Worm (Caenorhabditis elegans) whole organism, late embryonic: ENCODE measurements around the gene ceh-36.

Source experiments
- C08G9.2 ChIP-seq: sonication (generic microtip); optimal IDR thresholded peaks from 2 replicates; lab custom pipeline; 2016; ENCODE audit warnings: mild to moderate bottlenecking, missing genetic modification characterization, moderate library complexity, missing compliant biosample characterization
- F13H6.1 ChIP-seq: sonication (generic microtip); optimal IDR thresholded peaks from 2 replicates; lab custom pipeline; 2016; ENCODE audit warnings: missing genetic modification characterization, missing compliant biosample characterization
- K09A11.1 ChIP-seq: sonication (generic microtip); optimal IDR thresholded peaks from 2 replicates; lab custom pipeline; 2017; ENCODE audit warnings: antibody characterized with exemption, mild to moderate bottlenecking, missing genetic modification characterization, missing compliant biosample characterization; ENCODE audit not compliant: insufficient read depth
- Y22D7AL.16 ChIP-seq: sonication (generic microtip); optimal IDR thresholded peaks from 2 replicates; lab custom pipeline; 2016; ENCODE audit warnings: missing genetic modification characterization, missing compliant biosample characterization
- ceh-14 ChIP-seq: sonication (generic microtip); optimal IDR thresholded peaks from 2 replicates; lab custom pipeline; 2016; ENCODE audit warnings: missing genotype, missing genetic modification characterization, missing compliant biosample characterization
- ceh-18 ChIP-seq: sonication (generic microtip); optimal IDR thresholded peaks from 2 replicates; lab custom pipeline; 2016; ENCODE audit warnings: missing genetic modification characterization, missing compliant biosample characterization
- ceh-19 ChIP-seq: fragments of 200-800 bp; sonication (Bioruptor generic); optimal IDR thresholded peaks from 2 replicates; lab custom pipeline; 2018; ENCODE audit warnings: mild to moderate bottlenecking, missing genetic modification characterization, missing compliant biosample characterization
- ceh-30 ChIP-seq: fragments of 150-350 bp; optimal IDR thresholded peaks from 2 replicates; lab custom pipeline; 2014; ENCODE audit warnings: missing biosample characterization, missing genetic modification characterization
- ceh-31 ChIP-seq: sonication (generic microtip); optimal IDR thresholded peaks from 2 replicates; lab custom pipeline; 2016; ENCODE audit warnings: missing genetic modification characterization, missing compliant biosample characterization
- ceh-34 ChIP-seq: sonication (generic microtip); optimal IDR thresholded peaks from 2 replicates; lab custom pipeline; 2016; ENCODE audit warnings: mild to moderate bottlenecking, missing genetic modification characterization, missing compliant biosample characterization
- ceh-45 ChIP-seq: fragments of 200-800 bp; sonication (Bioruptor generic); IDR thresholded peaks from 2 replicates; pipeline ENCODE4 v1.3.6; 2022; ENCODE audit warnings: missing genetic modification reagents, missing genetic modification characterization, missing compliant biosample characterization
- ceh-48 ChIP-seq: sonication (generic microtip); optimal IDR thresholded peaks from 2 replicates; lab custom pipeline; 2016; ENCODE audit warnings: missing genetic modification characterization, inconsistent platforms, missing compliant biosample characterization
- ceh-9 ChIP-seq: sonication (generic microtip); optimal IDR thresholded peaks from 2 replicates; lab custom pipeline; 2016; ENCODE audit warnings: mild to moderate bottlenecking, missing genetic modification characterization, inconsistent platforms, missing compliant biosample characterization
- che-1 ChIP-seq: sonication (generic microtip); optimal IDR thresholded peaks from 2 replicates; lab custom pipeline; 2016; ENCODE audit warnings: mild to moderate bottlenecking, missing genetic modification characterization, missing compliant biosample characterization
- dmd-4 ChIP-seq: sonication (generic microtip); optimal IDR thresholded peaks from 2 replicates; lab custom pipeline; 2016; ENCODE audit warnings: borderline replicate concordance, missing genetic modification characterization, missing compliant biosample characterization
- dve-1 ChIP-seq: sonication (generic microtip); optimal IDR thresholded peaks from 2 replicates; lab custom pipeline; 2017; ENCODE audit warnings: antibody characterized with exemption, mild to moderate bottlenecking, missing genetic modification characterization, missing compliant biosample characterization
- elt-2 ChIP-seq: sonication (generic microtip); optimal IDR thresholded peaks from 2 replicates; lab custom pipeline; 2016; ENCODE audit warnings: missing genetic modification reagents, missing genetic modification characterization, missing compliant biosample characterization
- ets-4 ChIP-seq: sonication (generic microtip); optimal IDR thresholded peaks from 2 replicates; lab custom pipeline; 2016; ENCODE audit warnings: missing genetic modification characterization, missing compliant biosample characterization
- fkh-6 ChIP-seq: sonication (generic microtip); optimal IDR thresholded peaks from 2 replicates; lab custom pipeline; 2016; ENCODE audit warnings: missing genetic modification characterization, missing compliant biosample characterization
- hlh-13 ChIP-seq: fragments of 200-800 bp; sonication (Bioruptor generic); optimal IDR thresholded peaks from 2 replicates; lab custom pipeline; 2018; ENCODE audit warnings: mild to moderate bottlenecking, missing genetic modification characterization, missing compliant biosample characterization
- hlh-15 ChIP-seq: sonication (generic microtip); optimal IDR thresholded peaks from 2 replicates; lab custom pipeline; 2016; ENCODE audit warnings: missing genetic modification characterization, missing compliant biosample characterization
- hlh-30 ChIP-seq: sonication (generic microtip); optimal IDR thresholded peaks from 2 replicates; lab custom pipeline; 2017; ENCODE audit warnings: antibody characterized with exemption, missing genetic modification characterization, missing compliant biosample characterization; ENCODE audit not compliant: insufficient read depth
- hlh-6 ChIP-seq: sonication (generic microtip); optimal IDR thresholded peaks from 2 replicates; lab custom pipeline; 2016; ENCODE audit warnings: missing genotype, missing genetic modification characterization, missing compliant biosample characterization
- mec-3 ChIP-seq: sonication (generic microtip); optimal IDR thresholded peaks from 2 replicates; lab custom pipeline; 2016; ENCODE audit warnings: borderline replicate concordance, missing genetic modification characterization, missing compliant biosample characterization
- nfya-1 ChIP-seq: sonication (generic microtip); optimal IDR thresholded peaks from 2 replicates; lab custom pipeline; 2017; ENCODE audit warnings: missing genetic modification characterization, mild to moderate bottlenecking, missing compliant biosample characterization, antibody characterized with exemption, moderate library complexity
- odd-2 ChIP-seq: sonication (generic microtip); optimal IDR thresholded peaks from 2 replicates; lab custom pipeline; 2017; ENCODE audit warnings: antibody characterized with exemption, mild to moderate bottlenecking, missing genetic modification characterization, missing compliant biosample characterization
- pha-2 ChIP-seq: sonication (generic microtip); optimal IDR thresholded peaks from 2 replicates; lab custom pipeline; 2017; ENCODE audit warnings: mild to moderate bottlenecking, missing genetic modification characterization, missing compliant biosample characterization
- pha-4 ChIP-seq: fragments of 150-350 bp; optimal IDR thresholded peaks from 2 replicates; lab custom pipeline; 2018; ENCODE audit warnings: missing biosample characterization, missing genetic modification reagents, missing genetic modification characterization
- pqm-1 ChIP-seq: sonication (generic microtip); optimal IDR thresholded peaks from 2 replicates; lab custom pipeline; 2016; ENCODE audit warnings: missing genetic modification characterization, missing compliant biosample characterization
- pros-1 ChIP-seq: fragments of 150-350 bp; optimal IDR thresholded peaks from 2 replicates; lab custom pipeline; 2014; ENCODE audit warnings: missing biosample characterization, missing genetic modification reagents, missing genetic modification characterization
- sox-2 ChIP-seq: fragments of 200-800 bp; sonication (Bioruptor generic); IDR thresholded peaks from 2 replicates; pipeline ENCODE4 v1.3.6; 2022; ENCODE audit warnings: missing genetic modification reagents, missing genetic modification characterization, missing compliant biosample characterization
- sox-4 ChIP-seq: sonication (generic microtip); optimal IDR thresholded peaks from 2 replicates; lab custom pipeline; 2017; ENCODE audit warnings: mild to moderate bottlenecking, missing genetic modification characterization, inconsistent platforms, missing compliant biosample characterization
- syd-9 ChIP-seq: sonication (generic microtip); optimal IDR thresholded peaks from 2 replicates; lab custom pipeline; 2016; ENCODE audit warnings: mild to moderate bottlenecking, missing genetic modification characterization, moderate library complexity, missing compliant biosample characterization
- tbx-2 ChIP-seq: sonication (generic microtip); optimal IDR thresholded peaks from 2 replicates; lab custom pipeline; 2016; ENCODE audit warnings: missing genetic modification characterization, missing compliant biosample characterization
- ttx-3 ChIP-seq: sonication (generic microtip); optimal IDR thresholded peaks from 2 replicates; lab custom pipeline; 2016; ENCODE audit warnings: missing genetic modification reagents, missing genetic modification characterization, missing compliant biosample characterization
- unc-3 ChIP-seq, 2 experiments: fragments of 200-800 bp in 1 of 2; sonication (Bioruptor generic) in 1 of 2; sonication (generic microtip) in 1 of 2; conservative IDR thresholded peaks in 1 of 2; optimal IDR thresholded peaks in 1 of 2; 2 replicates each; pipeline versions ENCODE4 v1.3.6 to Lab custom; 2016 to 2022; ENCODE audit warnings: missing compliant biosample characterization in 2 of 2, missing genetic modification characterization in 2 of 2, missing genetic modification reagents in 1 of 2
- unc-42 ChIP-seq: sonication (generic microtip); optimal IDR thresholded peaks from 2 replicates; lab custom pipeline; 2016; ENCODE audit warnings: missing genotype, missing genetic modification characterization, missing compliant biosample characterization
- unc-55 ChIP-seq: sonication (generic microtip); optimal IDR thresholded peaks from 2 replicates; lab custom pipeline; 2017; ENCODE audit warnings: missing biosample characterization, missing genetic modification reagents, missing genetic modification characterization
- ztf-16 ChIP-seq: sonication (generic microtip); optimal IDR thresholded peaks from 2 replicates; lab custom pipeline; 2017; ENCODE audit warnings: missing genetic modification characterization, missing compliant biosample characterization

Gene ceh-36

DNA sequence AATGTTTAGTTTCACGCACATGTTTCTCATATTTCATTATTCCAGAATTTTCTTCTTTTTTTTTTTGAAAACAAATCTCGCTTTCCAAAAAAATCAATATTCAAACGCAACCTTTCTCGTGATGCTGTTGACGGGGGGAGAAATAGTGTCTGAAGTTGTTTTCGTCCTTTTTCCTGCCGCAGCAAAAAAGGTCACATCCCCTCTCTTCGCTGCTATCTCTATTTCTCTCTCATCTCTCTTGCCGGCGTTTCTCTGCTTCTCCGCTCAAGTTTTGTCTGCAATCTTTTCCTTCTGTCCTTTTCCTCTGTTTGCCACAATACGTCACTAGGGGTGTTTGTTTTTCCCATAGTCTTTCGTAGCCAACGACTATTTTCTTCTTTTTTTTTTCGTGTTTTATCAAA, 39.6 kb downstream of the ceh-36 start:
- TF ChIP-seq ceh-48 (peak; percentile 6), pros-1 (tag; lab: Kevin White, UChicago) (peak; percentile 65), unc-42 (peak; percentile 28), ceh-34 (tag; lab: Kevin White, UChicago) (peak; percentile 7), ets-4 (tag; lab: Kevin White, UChicago) (no peak), ceh-31 (tag; lab: Kevin White, UChicago) (peak; percentile 22), pqm-1 (tag; lab: Kevin White, UChicago) (no peak), hlh-6 (tag; lab: Kevin White, UChicago) (no peak), odd-2 (tag; lab: Kevin White, UChicago) (no peak), nfya-1 (tag; lab: Kevin White, UChicago) (peak; percentile 48), fkh-6 (no peak), hlh-30 (tag; lab: Kevin White, UChicago) (peak; percentile 46), tbx-2 (tag; lab: Kevin White, UChicago) (peak; percentile 42), pha-2 (tag; lab: Kevin White, UChicago) (no peak), ceh-30 (tag; lab: Kevin White, UChicago) (no peak), elt-2 (tag; lab: Kevin White, UChicago) (no peak), Y22D7AL.16 (no peak), ceh-18 (tag; lab: Kevin White, UChicago) (peak; percentile 75), K09A11.1 (peak; percentile 32), dve-1 (peak; percentile 14), dmd-4 (tag; lab: Kevin White, UChicago) (no peak)

DNA sequence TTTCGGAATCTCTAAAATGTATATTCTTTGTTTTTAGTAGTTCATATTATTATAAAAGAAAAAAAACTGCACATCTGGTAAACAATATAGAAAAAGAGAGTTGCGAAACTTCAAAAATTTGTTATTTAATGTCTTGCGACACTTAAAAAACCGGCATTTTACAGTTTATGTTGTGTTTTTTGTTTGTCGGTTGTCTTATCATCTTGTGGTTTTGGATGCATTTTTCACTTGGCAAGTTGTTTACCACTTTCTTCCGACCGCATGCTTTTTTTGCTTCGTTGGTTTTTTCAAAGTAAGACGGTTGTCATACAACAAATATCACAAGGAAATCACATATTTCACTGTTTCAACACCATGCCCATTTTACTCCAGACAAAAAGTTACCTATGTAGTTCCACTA, 40.7 kb downstream of the ceh-36 start:
- no peak for TF ChIP-seq che-1
- TF ChIP-seq hlh-15: no peak
- no peak for TF ChIP-seq K09A11.1
- no peak for TF ChIP-seq hlh-6 (tag; lab: Kevin White, UChicago)
- no peak for TF ChIP-seq syd-9 (tag; lab: Kevin White, UChicago)
- no peak for TF ChIP-seq ceh-45
- no peak for TF ChIP-seq ceh-14 (tag; lab: Kevin White, UChicago)
- no peak for TF ChIP-seq dve-1
- TF ChIP-seq hlh-30 (tag; lab: Kevin White, UChicago): no peak
- TF ChIP-seq ceh-9 (tag; lab: Kevin White, UChicago): no peak
- no peak for TF ChIP-seq ceh-31 (tag; lab: Kevin White, UChicago)
- no peak for TF ChIP-seq pha-2 (tag; lab: Kevin White, UChicago)

DNA sequence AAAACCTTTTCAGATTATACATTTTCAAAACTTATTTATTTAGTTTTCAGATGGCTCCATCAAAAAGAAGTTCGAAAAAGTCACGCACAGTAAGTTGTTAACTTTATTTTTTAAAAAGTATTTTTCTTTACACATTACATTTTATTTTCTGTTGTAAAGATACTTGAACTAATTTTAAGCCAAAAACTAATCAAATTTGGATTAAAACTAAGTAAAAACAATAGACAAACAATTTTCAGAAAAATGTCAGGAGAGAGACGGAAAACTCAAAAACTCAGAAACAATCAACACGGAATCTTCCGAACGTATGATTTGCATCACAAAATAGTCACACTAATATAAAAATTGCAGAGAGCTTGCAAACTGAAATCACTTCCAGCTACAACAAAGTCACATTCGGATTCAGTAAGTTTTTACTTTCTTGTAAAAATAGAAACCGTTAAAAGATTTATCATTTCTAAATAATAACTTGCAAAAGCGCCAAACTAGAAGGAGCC, 44.4 kb downstream of the ceh-36 start, which contains the start of gene ceh-89:
TSS of gene ceh-89 (plus strand) at position 51 of the 497 bp plus-strand sequence.
- TF ChIP-seq ztf-16 (tag; lab: Kevin White, UChicago): no peak
- TF ChIP-seq F13H6.1: no peak
- TF ChIP-seq dmd-4 (tag; lab: Kevin White, UChicago): no peak
- no peak for TF ChIP-seq nfya-1 (tag; lab: Kevin White, UChicago)
- no peak for TF ChIP-seq ttx-3 (tag; lab: Kevin White, UChicago)
- TF ChIP-seq unc-3 (GFP tag; conservative IDR thresholded peaks at IDR 0.05; lab: Robert Waterston, UW): no peak
- no peak for TF ChIP-seq unc-3 (tag; optimal IDR thresholded peaks at IDR 0.05; lab: Kevin White, UChicago)
- TF ChIP-seq unc-55: no peak
- TF ChIP-seq pha-4 (tag; lab: Kevin White, UChicago): no peak
- TF ChIP-seq C08G9.2: no peak
- TF ChIP-seq mec-3: no peak
- TF ChIP-seq elt-2 (tag; lab: Kevin White, UChicago): no peak
- no peak for TF ChIP-seq ceh-18 (tag; lab: Kevin White, UChicago)
- no peak for TF ChIP-seq sox-4 (tag; lab: Kevin White, UChicago)
- TF ChIP-seq syd-9 (tag; lab: Kevin White, UChicago): no peak
- TF ChIP-seq ceh-19: no peak
- TF ChIP-seq hlh-13 (GFP tag; lab: Kevin White, UChicago): no peak
- no peak for TF ChIP-seq sox-2 (GFP tag; lab: Robert Waterston, UW)
